Worm (Caenorhabditis elegans): ENCODE data around the gene R151.2.

DNA sequence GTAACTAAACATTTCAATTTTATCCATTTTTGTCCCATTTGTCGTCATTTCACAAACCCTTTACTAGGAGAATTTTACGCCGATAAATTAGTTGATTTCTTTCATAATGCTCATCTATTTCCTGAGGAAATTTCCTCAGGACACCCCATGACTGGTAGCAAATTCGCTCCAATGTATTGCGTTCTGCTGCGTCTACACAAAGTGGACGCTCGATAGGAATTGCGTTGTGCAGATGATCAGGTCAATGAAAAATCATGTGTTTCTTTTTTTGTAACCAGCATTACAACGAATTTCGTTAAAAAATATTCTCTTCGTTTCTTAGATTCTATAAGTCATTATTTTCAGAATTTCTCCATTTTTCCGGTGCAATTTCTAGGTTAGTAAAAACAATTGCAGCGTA is 27.9 kb upstream of the R151.2 start, which contains the start of gene epg-4:
- no peak for TF ChIP-seq spr-1 (tag; optimal IDR thresholded peaks at IDR 0.05)
- TF ChIP-seq pqm-1 (tag; optimal IDR thresholded peaks at IDR 0.05) = peak; percentile 4
- no peak for TF ChIP-seq ztf-11 (tag; optimal IDR thresholded peaks at IDR 0.05)
- TF ChIP-seq ceh-82 (tag; optimal IDR thresholded peaks at IDR 0.05) = no peak
- TF ChIP-seq zip-11 (GFP tag; IDR thresholded peaks at IDR 0.05) = no peak
- peak; percentile 33 for TF ChIP-seq dve-1 (tag; optimal IDR thresholded peaks at IDR 0.05; ENCODE audit: insufficient read depth)
- peak; percentile 75 for TF ChIP-seq lin-38 (GFP tag; IDR thresholded peaks at IDR 0.05)
- TF ChIP-seq nhr-11 (tag; optimal IDR thresholded peaks at IDR 0.05) = no peak
